Worm (Caenorhabditis elegans): ENCODE measurements around the gene F35F10.13.

DNA sequence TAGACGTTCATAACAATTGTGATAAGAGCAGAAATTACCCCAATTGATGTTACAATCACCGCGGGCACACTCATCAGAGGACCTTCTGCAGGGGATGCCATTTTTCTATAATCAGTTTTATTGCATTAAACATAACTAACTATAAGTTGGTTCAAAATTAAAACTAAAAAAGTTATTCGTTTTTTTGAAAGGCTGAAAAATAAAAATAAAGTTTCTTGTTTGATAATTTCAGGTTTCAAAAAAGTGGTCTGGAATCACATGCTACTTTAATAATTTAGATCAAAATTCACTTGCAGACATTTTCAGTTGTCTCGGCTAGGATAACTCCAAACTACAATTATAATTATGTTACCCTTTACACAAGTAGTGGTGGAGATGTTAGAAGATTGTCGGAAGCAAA is 17.0 kb downstream of the F35F10.13 start, which contains the start of gene srbc-1:
- TF ChIP-seq W03F9.2 (tag; optimal IDR thresholded peaks at IDR 0.05) (no peak), him-1 (tag; optimal IDR thresholded peaks at IDR 0.05) (no peak)
